Worm (Caenorhabditis elegans) whole organism, midembryonic: Measurements from ENCODE around the gene C33A12.3.

Experiments used
- T22C8.4 ChIP-seq: fragments of 200-800 bp; sonication (Bioruptor generic); IDR thresholded peaks from 2 replicates; pipeline ENCODE4 v1.3.6; 2022; ENCODE audit warnings: missing genetic modification characterization, missing compliant biosample characterization
- cog-1 ChIP-seq: sonication (generic microtip); optimal IDR thresholded peaks from 2 replicates; lab custom pipeline; 2016; ENCODE audit warnings: missing genetic modification characterization, missing compliant biosample characterization
- flt-1 ChIP-seq: fragments of 200-800 bp; sonication (Bioruptor generic); IDR thresholded peaks from 2 replicates; pipeline ENCODE4 v1.3.6; 2022; ENCODE audit warnings: missing genetic modification characterization, missing compliant biosample characterization
- klf-2 ChIP-seq: fragments of 200-800 bp; sonication (Bioruptor generic); conservative IDR thresholded peaks from 2 replicates; pipeline ENCODE4 v1.3.6; 2022; ENCODE audit warnings: missing genetic modification reagents, missing genetic modification characterization, missing compliant biosample characterization
- med-1 ChIP-seq: sonication (generic microtip); optimal IDR thresholded peaks from 2 replicates; lab custom pipeline; 2017; ENCODE audit warnings: missing genetic modification characterization, mild to moderate bottlenecking, missing compliant biosample characterization, antibody characterized with exemption, missing genetic modification reagents; ENCODE audit not compliant: insufficient read depth
- ref-1 ChIP-seq: fragments of 200-800 bp; sonication (Bioruptor generic); conservative IDR thresholded peaks from 2 replicates; pipeline ENCODE4 v1.3.6; 2022; ENCODE audit warnings: missing genetic modification reagents, missing genetic modification characterization, missing compliant biosample characterization
- tab-1 ChIP-seq: fragments of 200-800 bp; sonication (Bioruptor generic); IDR thresholded peaks from 2 replicates; pipeline ENCODE4 v1.3.6; 2022; ENCODE audit warnings: missing genetic modification characterization, missing compliant biosample characterization
- ztf-23 ChIP-seq: fragments of 200-800 bp; sonication (Bioruptor generic); IDR thresholded peaks from 2 replicates; pipeline ENCODE4 v1.3.6; 2022; ENCODE audit warnings: missing genetic modification reagents, missing genetic modification characterization, missing compliant biosample characterization
- ztf-29 ChIP-seq: fragments of 200-800 bp; sonication (Bioruptor generic); IDR thresholded peaks from 2 replicates; pipeline ENCODE4 v1.3.6; 2022; ENCODE audit warnings: missing genetic modification reagents, missing genetic modification characterization, missing compliant biosample characterization

Gene C33A12.3

DNA sequence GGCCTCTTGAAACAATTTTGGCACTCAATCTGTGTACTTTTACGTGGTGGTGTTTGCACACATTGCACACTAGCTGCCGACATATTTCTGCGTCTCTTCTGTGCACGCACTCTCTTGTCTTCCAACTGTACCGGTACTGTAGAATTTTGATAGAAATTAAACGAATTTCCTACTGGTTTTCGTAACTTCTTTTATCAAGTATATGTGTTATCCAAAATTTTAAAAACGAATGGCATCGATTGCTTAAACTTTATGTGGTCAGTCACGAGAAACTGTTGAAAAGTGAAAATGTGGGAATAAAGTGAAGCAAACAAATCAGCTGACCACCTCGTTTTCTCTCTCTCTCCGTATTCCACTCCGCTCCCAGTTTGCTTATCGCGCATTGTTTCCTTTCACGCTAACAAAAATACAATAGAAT, 567 bp upstream of the C33A12.3 start:
- no peak for TF ChIP-seq ref-1 (GFP tag; lab: Robert Waterston, UW)
- no peak for TF ChIP-seq tab-1 (GFP tag; lab: Robert Waterston, UW)
- TF ChIP-seq flt-1 (GFP tag; lab: Robert Waterston, UW), result no peak
- TF ChIP-seq T22C8.4, result no peak
- no peak for TF ChIP-seq med-1 (GFP tag; lab: Kevin White, UChicago)
- no peak for TF ChIP-seq ztf-23 (GFP tag; lab: Robert Waterston, UW)
- no peak for TF ChIP-seq cog-1 (tag; lab: Kevin White, UChicago)
- no peak for TF ChIP-seq ztf-29 (GFP tag; lab: Robert Waterston, UW)
- no peak for TF ChIP-seq klf-2 (GFP tag; lab: Robert Waterston, UW)

DNA sequence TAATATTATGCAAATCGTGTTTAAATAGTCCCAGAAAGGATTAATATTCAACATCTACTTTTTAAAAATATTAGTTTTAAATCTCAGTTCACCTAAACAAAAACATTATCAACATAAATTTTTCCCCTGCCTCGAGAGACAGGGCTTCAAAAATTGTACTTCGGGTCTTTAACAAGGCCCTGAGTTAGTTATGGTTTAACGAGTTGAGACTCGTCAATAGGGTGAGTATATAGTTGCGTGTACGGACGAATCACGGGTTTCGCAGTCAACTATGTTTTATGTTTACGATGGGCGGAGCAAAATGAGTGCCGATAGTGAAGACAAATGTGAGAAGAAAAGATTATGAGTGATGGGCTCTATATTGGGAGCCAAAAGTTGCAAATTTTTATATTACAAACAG, 1.2 kb downstream of the C33A12.3 start:
- no peak for TF ChIP-seq cog-1 (tag; lab: Kevin White, UChicago)
- TF ChIP-seq ref-1 (GFP tag; lab: Robert Waterston, UW), result no peak
- TF ChIP-seq ztf-29 (GFP tag; lab: Robert Waterston, UW), result no peak
- TF ChIP-seq med-1 (GFP tag; lab: Kevin White, UChicago), result no peak
- no peak for TF ChIP-seq T22C8.4
- TF ChIP-seq ztf-23 (GFP tag; lab: Robert Waterston, UW), result no peak
- no peak for TF ChIP-seq tab-1 (GFP tag; lab: Robert Waterston, UW)
- no peak for TF ChIP-seq klf-2 (GFP tag; lab: Robert Waterston, UW)
- no peak for TF ChIP-seq flt-1 (GFP tag; lab: Robert Waterston, UW)

DNA sequence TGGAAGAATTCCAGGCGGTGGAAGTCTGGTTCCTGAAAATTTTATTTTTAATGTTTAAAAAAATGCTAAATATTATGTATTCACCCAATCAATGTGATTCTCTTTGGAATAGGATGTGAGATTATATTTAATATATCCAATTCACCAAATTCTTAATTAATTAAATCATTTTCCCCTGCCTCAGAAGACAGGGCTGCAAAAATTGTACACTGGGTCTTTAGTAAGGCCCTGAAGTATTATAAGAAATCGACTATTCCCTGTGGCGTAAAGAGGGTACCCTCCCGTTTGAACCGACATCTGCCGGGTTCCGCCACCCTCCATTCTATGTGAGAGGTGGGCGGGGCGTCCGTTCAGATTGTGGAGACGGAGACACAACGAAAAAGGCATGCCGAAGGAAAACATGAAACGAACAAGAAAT, 1.6 kb downstream of the C33A12.3 start:
- TF ChIP-seq ztf-23 (GFP tag; lab: Robert Waterston, UW), result no peak
- TF ChIP-seq klf-2 (GFP tag; lab: Robert Waterston, UW), result no peak
- TF ChIP-seq tab-1 (GFP tag; lab: Robert Waterston, UW), result no peak

DNA sequence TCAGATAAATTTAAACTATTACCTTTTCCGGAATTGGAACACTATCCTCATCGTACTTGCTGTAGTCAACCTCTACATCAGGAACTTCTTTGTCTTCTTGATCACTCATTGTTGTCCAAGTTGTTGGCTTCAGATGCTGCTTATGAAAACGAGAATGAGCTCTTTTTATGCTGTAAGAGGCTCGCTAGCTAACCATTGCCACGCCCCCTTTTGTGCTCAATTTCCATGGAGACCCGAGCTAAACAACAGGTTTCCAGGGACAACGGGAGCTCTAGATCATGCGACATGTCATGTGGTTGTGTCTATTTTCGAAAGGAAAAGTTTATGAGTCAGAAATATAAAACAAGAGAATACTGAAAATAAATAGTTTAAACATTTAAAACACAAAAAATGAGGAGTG, 2.4 kb downstream of the C33A12.3 start, which contains the start of gene C33A12.4:
C33A12.4 (minus strand) TSS at position 131 of the 400 bp plus-strand sequence.
- TF ChIP-seq ref-1 (GFP tag; lab: Robert Waterston, UW) (no peak), klf-2 (GFP tag; lab: Robert Waterston, UW) (no peak), cog-1 (tag; lab: Kevin White, UChicago) (no peak), med-1 (GFP tag; lab: Kevin White, UChicago) (no peak), T22C8.4 (no peak), tab-1 (GFP tag; lab: Robert Waterston, UW) (no peak), flt-1 (GFP tag; lab: Robert Waterston, UW) (no peak), ztf-23 (GFP tag; lab: Robert Waterston, UW) (no peak)

DNA sequence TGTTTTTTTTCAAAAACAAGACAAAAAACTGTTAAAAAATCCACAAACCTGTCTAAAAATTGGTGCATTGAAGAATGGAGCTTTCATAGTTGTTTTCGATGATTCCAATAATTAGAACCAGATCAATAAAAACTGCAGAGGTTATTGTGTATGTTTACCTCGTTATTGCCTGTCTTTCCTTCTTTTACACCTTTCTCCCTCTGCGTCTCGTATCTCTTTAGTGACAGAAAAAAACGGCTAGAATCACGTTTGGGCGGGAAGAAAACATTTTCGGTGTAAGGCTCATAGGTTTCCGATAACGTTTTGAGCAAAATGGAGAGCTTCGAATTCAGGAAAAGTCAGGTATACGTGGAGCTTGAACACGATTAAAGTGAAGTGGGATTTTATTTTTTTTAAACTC, 4.2 kb downstream of the C33A12.3 start, which contains the start of gene ethe-1:
ethe-1 (minus strand) TSS at position 150 of the 400 bp plus-strand sequence.
- TF ChIP-seq tab-1 (GFP tag; lab: Robert Waterston, UW) (no peak), ztf-29 (GFP tag; lab: Robert Waterston, UW) (no peak), med-1 (GFP tag; lab: Kevin White, UChicago) (no peak), cog-1 (tag; lab: Kevin White, UChicago) (no peak)

- TF ChIP-seq T22C8.4, result no peak
- TF ChIP-seq tab-1 (GFP tag; lab: Robert Waterston, UW), result no peak
- no peak for TF ChIP-seq ref-1 (GFP tag; lab: Robert Waterston, UW)
- TF ChIP-seq med-1 (GFP tag; lab: Kevin White, UChicago), result no peak
- TF ChIP-seq cog-1 (tag; lab: Kevin White, UChicago), result no peak
- no peak for TF ChIP-seq klf-2 (GFP tag; lab: Robert Waterston, UW)
- no peak for TF ChIP-seq ztf-23 (GFP tag; lab: Robert Waterston, UW)
- TF ChIP-seq flt-1 (GFP tag; lab: Robert Waterston, UW), result no peak
- no peak for TF ChIP-seq ztf-29 (GFP tag; lab: Robert Waterston, UW)
Measured at ce11 chrIV:9506251-9506650, 6.6 kb downstream of the C33A12.3 start, which contains the start of gene ttr-9. Gene ttr-9, minus strand, starts transcription at chrIV:9506351.

DNA sequence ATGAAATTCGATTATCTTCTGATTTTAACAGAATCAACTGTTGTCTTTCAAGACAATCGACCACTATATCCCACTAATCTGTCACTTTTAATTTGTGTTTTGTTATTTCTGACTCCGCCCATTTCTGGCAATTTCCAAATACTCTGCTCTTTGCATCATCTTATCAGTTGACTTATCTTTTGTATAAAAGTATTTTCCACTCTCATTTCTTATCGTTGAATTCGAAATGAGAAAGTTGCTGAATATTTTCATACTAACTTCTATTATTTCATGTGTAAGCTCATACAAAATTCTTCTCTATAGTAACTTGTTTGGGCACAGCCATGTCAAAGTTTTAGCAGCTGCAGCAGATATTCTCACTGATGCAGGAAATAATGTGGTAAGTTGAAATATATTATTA, 12.7 kb downstream of the C33A12.3 start, which contains the start of gene ugt-21:
ugt-21 (plus strand) TSS at position 212 of the 400 bp plus-strand sequence.
- no peak for TF ChIP-seq ztf-23 (GFP tag; lab: Robert Waterston, UW)
- no peak for TF ChIP-seq cog-1 (tag; lab: Kevin White, UChicago)
- no peak for TF ChIP-seq T22C8.4
- TF ChIP-seq ztf-29 (GFP tag; lab: Robert Waterston, UW), result no peak
- TF ChIP-seq flt-1 (GFP tag; lab: Robert Waterston, UW), result no peak
- no peak for TF ChIP-seq med-1 (GFP tag; lab: Kevin White, UChicago)
- no peak for TF ChIP-seq tab-1 (GFP tag; lab: Robert Waterston, UW)
- no peak for TF ChIP-seq ref-1 (GFP tag; lab: Robert Waterston, UW)
- no peak for TF ChIP-seq klf-2 (GFP tag; lab: Robert Waterston, UW)

DNA sequence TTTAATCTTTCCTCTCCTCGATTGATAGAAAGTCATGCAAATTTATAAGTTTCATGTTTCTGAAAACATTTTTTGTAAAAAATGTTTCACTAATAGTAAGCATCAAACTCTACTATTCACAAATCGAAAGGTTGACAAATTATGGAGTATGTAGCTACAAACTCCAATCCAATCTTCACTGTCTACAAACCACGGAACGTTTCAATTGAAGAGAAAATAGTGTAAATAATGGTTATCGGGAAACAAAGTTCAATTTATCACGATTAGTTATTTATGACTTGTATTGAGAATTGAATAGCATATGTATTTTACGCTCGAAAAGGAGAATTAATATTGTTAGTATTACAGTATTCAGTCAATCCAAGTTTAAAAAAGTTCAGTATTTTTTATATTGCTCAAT, 13.2 kb downstream of the C33A12.3 start:
- no peak for TF ChIP-seq flt-1 (GFP tag; lab: Robert Waterston, UW)
- no peak for TF ChIP-seq T22C8.4
- TF ChIP-seq ztf-23 (GFP tag; lab: Robert Waterston, UW), result no peak
- TF ChIP-seq ref-1 (GFP tag; lab: Robert Waterston, UW), result no peak
- no peak for TF ChIP-seq klf-2 (GFP tag; lab: Robert Waterston, UW)

DNA sequence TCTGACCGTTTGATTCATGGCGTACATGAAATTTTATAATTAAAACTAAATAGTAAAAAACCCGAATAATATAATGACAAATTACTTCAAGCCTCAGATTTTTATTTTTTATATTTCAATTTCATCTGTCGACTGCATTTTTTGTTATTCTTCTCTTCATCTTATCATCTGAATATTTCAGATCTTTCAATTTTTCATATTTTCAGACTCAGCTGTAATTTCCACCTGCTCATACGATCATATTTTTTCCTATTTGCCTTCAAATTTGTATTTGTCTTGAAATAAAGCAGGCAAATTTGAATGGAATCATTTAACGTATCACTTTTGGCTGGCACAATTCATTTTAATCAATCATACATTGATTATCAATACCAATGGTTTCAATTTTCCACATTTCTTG, 14.7 kb downstream of the C33A12.3 start, which contains the start of gene sru-4:
sru-4 (plus strand) TSS at position 301 of the 400 bp plus-strand sequence.
- no peak for TF ChIP-seq med-1 (GFP tag; lab: Kevin White, UChicago)
- TF ChIP-seq ref-1 (GFP tag; lab: Robert Waterston, UW), result no peak
- TF ChIP-seq ztf-23 (GFP tag; lab: Robert Waterston, UW), result no peak
- TF ChIP-seq flt-1 (GFP tag; lab: Robert Waterston, UW), result no peak
- TF ChIP-seq tab-1 (GFP tag; lab: Robert Waterston, UW), result no peak
- TF ChIP-seq klf-2 (GFP tag; lab: Robert Waterston, UW), result no peak
- TF ChIP-seq ztf-29 (GFP tag; lab: Robert Waterston, UW), result no peak
- TF ChIP-seq T22C8.4, result no peak
- TF ChIP-seq cog-1 (tag; lab: Kevin White, UChicago), result no peak
